Fruit fly (Drosophila melanogaster): ENCODE data around the gene Mf.
A peak's percentile ranks its signal among the peaks of the same experiment; 100 is the strongest.

Mf gene

DNA sequence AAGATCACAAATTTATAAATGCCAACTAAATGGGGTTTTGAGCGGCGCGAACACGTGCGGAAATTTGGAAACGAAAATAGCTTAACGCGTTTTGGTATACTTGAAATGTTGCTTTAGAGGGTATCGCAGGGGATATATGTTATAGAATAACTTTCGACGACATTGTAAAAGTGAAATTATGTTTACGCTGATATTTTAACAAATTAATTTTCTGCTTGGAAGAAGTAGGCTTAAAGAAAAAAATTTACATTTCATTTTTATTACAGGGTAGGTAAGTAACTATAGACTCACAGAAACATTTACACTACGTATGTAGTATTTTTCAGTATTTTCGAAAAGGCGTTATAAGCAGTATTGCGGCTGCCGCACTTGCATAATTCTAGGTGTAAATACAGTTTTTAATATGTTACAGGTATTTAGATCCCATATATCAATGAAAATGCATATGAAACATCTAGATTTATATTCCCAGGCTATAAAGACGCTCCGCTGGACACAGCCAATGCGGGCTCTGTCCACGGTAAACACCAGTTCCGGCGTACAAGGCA, 48.1 kb upstream of the Mf start, which contains the start of the genes Art3 and mRpS10 (continued):
- TF ChIP-seq Eip93F (GFP tag; optimal IDR thresholded peaks at IDR 0.05) (peak; percentile 98), dac (GFP tag; optimal IDR thresholded peaks at IDR 0.05) (peak; percentile 98), Sox15 (GFP tag; optimal IDR thresholded peaks at IDR 0.05) (peak; percentile 100), CG6808 (GFP tag; optimal IDR thresholded peaks at IDR 0.05) (peak; percentile 99), CG31627 (GFP tag; optimal IDR thresholded peaks at IDR 0.05) (peak; percentile 100), dsx (GFP tag; optimal IDR thresholded peaks at IDR 0.05; ENCODE audit: poor library complexity, severe bottlenecking) (peak; percentile 99), ss (GFP tag; optimal IDR thresholded peaks at IDR 0.05) (peak; percentile 99 to 100), CG11762 (GFP tag; optimal IDR thresholded peaks at IDR 0.05; ENCODE audit: insufficient read depth) (peak; percentile 100), vri (GFP tag; optimal IDR thresholded peaks at IDR 0.05) (peak; percentile 99), pdm3 (GFP tag; optimal IDR thresholded peaks at IDR 0.05) (peak; percentile 100), CG10669 (GFP tag; optimal IDR thresholded peaks at IDR 0.05) (peak; percentile 100), fkh (GFP tag; optimal IDR thresholded peaks at IDR 0.05) (peak; percentile 97), CG34406 (GFP tag; optimal IDR thresholded peaks at IDR 0.05) (peak; percentile 100), Lpt (GFP tag; optimal IDR thresholded peaks at IDR 0.05) (peak; percentile 100), Sox102F (GFP tag; optimal IDR thresholded peaks at IDR 0.05) (peak; percentile 99), svp (GFP tag) (peak; percentile 100), CG3032 (tag; optimal IDR thresholded peaks at IDR 0.05) (peak; percentile 100), CG1621 (tag; optimal IDR thresholded peaks at IDR 0.05) (peak; percentile 99), fd85E (GFP tag; optimal IDR thresholded peaks at IDR 0.05) (peak; percentile 98), spab (GFP tag; optimal IDR thresholded peaks at IDR 0.05) (peak; percentile 100), net (GFP tag; optimal IDR thresholded peaks at IDR 0.05) (peak; percentile 100), lz (GFP tag; optimal IDR thresholded peaks at IDR 0.05) (peak; percentile 100), Met (GFP tag; optimal IDR thresholded peaks at IDR 0.05) (peak; percentile 100)

DNA sequence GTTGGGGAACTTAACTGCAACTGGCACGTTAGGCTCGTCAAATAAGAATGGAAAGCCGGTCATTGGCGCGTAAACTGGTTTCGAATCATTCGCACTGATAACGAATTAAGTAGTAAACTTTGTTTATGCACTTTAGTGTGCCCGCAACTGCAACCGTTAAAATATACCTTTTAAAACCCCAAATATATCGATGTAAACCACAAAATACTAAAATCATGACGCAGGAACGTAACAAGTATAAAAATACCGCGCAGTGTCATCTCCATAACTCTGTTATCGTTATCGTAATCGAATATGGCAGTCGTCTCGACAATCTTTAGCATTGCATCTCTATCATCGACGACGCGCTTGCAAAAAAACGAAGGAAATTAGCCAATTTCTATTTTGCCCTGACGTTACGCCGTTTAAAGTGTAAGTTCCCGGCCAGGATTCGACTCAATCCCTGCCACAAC, 44.0 kb upstream of the Mf start, which contains the start of the genes CG31344 and Caf1-55:
Gene CG31344, minus strand, starts transcription at position 51 of the 452 bp plus-strand sequence.
Gene Caf1-55, plus strand, starts transcription at position 298 of the 452 bp plus-strand sequence.
- TF ChIP-seq fkh (GFP tag; optimal IDR thresholded peaks at IDR 0.05) (peak; percentile 19), esn (GFP tag; optimal IDR thresholded peaks at IDR 0.05) (peak; percentile 3), dsx (GFP tag; optimal IDR thresholded peaks at IDR 0.05; ENCODE audit: poor library complexity, severe bottlenecking) (peak; percentile 73), CG31627 (GFP tag; optimal IDR thresholded peaks at IDR 0.05) (peak; percentile 2), CG6276 (GFP tag; optimal IDR thresholded peaks at IDR 0.05) (no peak), CG9139 (GFP tag; optimal IDR thresholded peaks at IDR 0.05) (no peak), CG3919 (GFP tag; optimal IDR thresholded peaks at IDR 0.05) (no peak), Eip93F (GFP tag; optimal IDR thresholded peaks at IDR 0.05) (no peak)

DNA sequence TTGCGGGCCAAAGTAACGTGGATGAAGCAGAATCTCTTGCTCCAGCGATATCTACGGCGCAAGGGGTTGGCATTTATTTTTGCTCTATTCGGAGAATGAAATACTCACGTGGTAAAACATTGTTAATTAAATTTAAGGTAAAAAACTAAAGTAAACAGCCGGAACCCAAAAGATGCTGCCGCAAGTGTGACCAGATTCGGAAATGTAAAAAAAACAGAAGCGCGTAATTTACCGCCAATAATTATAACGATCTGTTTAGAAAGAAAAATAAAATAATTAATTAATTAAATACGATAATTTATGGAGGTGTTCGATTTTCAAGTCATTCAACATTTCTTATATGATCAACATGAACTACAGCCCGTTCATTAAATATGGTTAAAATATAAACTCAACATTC, 41.7 kb upstream of the Mf start, which contains the start of gene Polr2G:
Gene Polr2G, minus strand, starts transcription at position 208 of the 400 bp plus-strand sequence.
- TF ChIP-seq fkh (GFP tag; optimal IDR thresholded peaks at IDR 0.05) (peak; percentile 75), CG16779 (tag; optimal IDR thresholded peaks at IDR 0.05) (no peak), Sox14 (GFP tag; optimal IDR thresholded peaks at IDR 0.05) (no peak), CG1621 (tag; optimal IDR thresholded peaks at IDR 0.05) (peak; percentile 4)

DNA sequence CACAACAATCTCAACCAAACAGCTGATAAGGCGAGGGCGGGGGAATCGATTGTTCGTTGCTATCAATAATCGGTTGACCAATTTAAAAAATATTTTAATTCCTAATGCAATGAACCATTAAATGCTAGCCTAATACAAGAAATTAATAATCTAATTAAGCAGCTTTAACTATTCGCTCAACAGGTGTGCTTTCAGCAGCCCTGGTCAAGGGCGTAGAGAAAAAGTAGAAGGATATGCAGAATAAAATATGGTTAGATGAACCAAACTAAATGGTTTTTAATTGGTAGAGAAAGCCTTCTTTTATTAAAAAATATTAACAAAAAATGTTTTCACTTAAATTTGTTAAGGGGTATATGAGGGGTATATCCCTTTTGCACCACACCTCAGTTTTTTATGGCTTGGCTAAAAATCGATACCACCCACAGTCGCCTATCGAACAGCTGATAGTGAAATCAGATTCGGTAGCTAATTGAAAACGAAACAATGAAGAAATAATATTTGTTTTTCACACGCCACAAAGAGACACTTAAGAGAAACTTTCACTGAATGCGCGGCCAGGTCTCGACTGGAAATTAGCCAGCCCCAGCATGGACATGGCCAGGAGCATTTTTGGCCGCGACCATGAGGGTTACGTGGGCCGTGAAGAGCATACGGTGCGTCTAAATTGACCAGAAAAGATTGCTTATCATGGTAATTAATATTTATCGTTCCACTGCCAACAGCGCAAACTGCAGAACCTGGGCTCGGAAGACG, 37.7 kb upstream of the Mf start, which contains the start of the genes SIDL and CG12241:
Gene SIDL, minus strand, starts transcription at position 51 of the 753 bp plus-strand sequence.
Gene CG12241, plus strand, starts transcription at position 433 of the 753 bp plus-strand sequence.
- TF ChIP-seq acj6 (GFP tag; optimal IDR thresholded peaks at IDR 0.05) = no peak
- TF ChIP-seq Ets21C (GFP tag; optimal IDR thresholded peaks at IDR 0.05) = no peak
- peak; percentile 83 for TF ChIP-seq CG6792 (GFP tag; optimal IDR thresholded peaks at IDR 0.05)
- peak; percentile 39 for TF ChIP-seq Sox15 (GFP tag; optimal IDR thresholded peaks at IDR 0.05)
- peak; percentile 61 for TF ChIP-seq CG6854 (GFP tag; optimal IDR thresholded peaks at IDR 0.05)
- TF ChIP-seq dsx (GFP tag; optimal IDR thresholded peaks at IDR 0.05; ENCODE audit: poor library complexity, severe bottlenecking) = peak; percentile 88
- no peak for TF ChIP-seq ss (GFP tag; optimal IDR thresholded peaks at IDR 0.05)
- no peak for TF ChIP-seq vri (GFP tag; optimal IDR thresholded peaks at IDR 0.05)
- peak; percentile 96 for TF ChIP-seq cyc (GFP tag; optimal IDR thresholded peaks at IDR 0.05)
- TF ChIP-seq Sox14 (GFP tag; optimal IDR thresholded peaks at IDR 0.05) = peak; percentile 78
- peak; percentile 96 for TF ChIP-seq CG3032 (tag; optimal IDR thresholded peaks at IDR 0.05)
- TF ChIP-seq CG4318 (GFP tag; optimal IDR thresholded peaks at IDR 0.05) = no peak
- TF ChIP-seq CG11902 (GFP tag; optimal IDR thresholded peaks at IDR 0.05) = peak; percentile 94
- peak; percentile 96 for TF ChIP-seq topi (GFP tag; optimal IDR thresholded peaks at IDR 0.05)
- peak; percentile 87 for TF ChIP-seq Eip93F (GFP tag; optimal IDR thresholded peaks at IDR 0.05)
- TF ChIP-seq fkh (GFP tag; optimal IDR thresholded peaks at IDR 0.05) = no peak
- peak; percentile 75 for TF ChIP-seq dac (GFP tag; optimal IDR thresholded peaks at IDR 0.05)
- TF ChIP-seq CG6163 (GFP tag; IDR thresholded peaks at IDR 0.05) = peak; percentile 99
- TF ChIP-seq eg (GFP tag; IDR thresholded peaks at IDR 0.05) = peak; percentile 99
- peak; percentile 92 for TF ChIP-seq lz (GFP tag; optimal IDR thresholded peaks at IDR 0.05)
- TF ChIP-seq esn (GFP tag; optimal IDR thresholded peaks at IDR 0.05) = peak; percentile 88
- TF ChIP-seq Lpt (GFP tag; optimal IDR thresholded peaks at IDR 0.05) = peak; percentile 86
- TF ChIP-seq CG3919 (GFP tag; optimal IDR thresholded peaks at IDR 0.05) = peak; percentile 96
- TF ChIP-seq Gug (GFP tag; IDR thresholded peaks at IDR 0.05) = peak; percentile 97
